Worm (Caenorhabditis elegans): Measurements from ENCODE around the gene Y38C1AA.12.

DNA sequence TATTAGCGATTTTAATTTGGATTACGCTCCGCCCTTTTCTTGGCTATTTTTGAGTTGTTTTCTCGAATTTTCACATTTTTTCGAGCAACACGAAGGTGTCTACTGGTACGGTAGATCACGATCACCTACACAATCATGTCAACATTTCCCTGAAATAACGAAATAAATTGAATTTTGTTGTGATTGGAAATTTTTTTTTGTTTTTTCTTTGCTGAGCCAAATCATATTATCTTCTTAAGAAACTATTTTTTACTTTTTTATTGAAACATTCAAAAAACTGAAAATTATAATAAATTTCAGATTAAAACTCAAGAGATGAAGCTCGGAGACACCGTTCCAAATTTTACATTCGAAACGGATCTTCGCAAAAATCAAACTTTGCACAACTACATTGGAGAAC lies 26.2 kb downstream of the Y38C1AA.12 start, which contains the start of gene prdx-6:
- TF ChIP-seq mbf-1 (tag; optimal IDR thresholded peaks at IDR 0.05) (no peak), nhr-11 (tag; optimal IDR thresholded peaks at IDR 0.05) (no peak), nhr-129 (tag; optimal IDR thresholded peaks at IDR 0.05) (no peak), lin-39 (tag; optimal IDR thresholded peaks at IDR 0.05) (no peak), sem-4 (tag; optimal IDR thresholded peaks at IDR 0.05) (no peak), snpc-4 (tag; optimal IDR thresholded peaks at IDR 0.05) (no peak), ceh-82 (tag; optimal IDR thresholded peaks at IDR 0.05) (no peak), nhr-23 (tag; optimal IDR thresholded peaks at IDR 0.05) (no peak), unc-62 (GFP tag; optimal IDR thresholded peaks at IDR 0.05) (no peak), nhr-25 (tag; optimal IDR thresholded peaks at IDR 0.05) (no peak), ama-1 (optimal IDR thresholded peaks at IDR 0.05) (no peak), sma-9 (GFP tag; optimal IDR thresholded peaks at IDR 0.05) (no peak), sma-9 (tag; optimal IDR thresholded peaks at IDR 0.05) (no peak), fos-1 (tag; optimal IDR thresholded peaks at IDR 0.05) (no peak), elt-1 (tag; optimal IDR thresholded peaks at IDR 0.05) (no peak)

Measured in whole organism, L2 larva.